Fruit fly (Drosophila melanogaster): ENCODE results near the gene Glg1.

DNA sequence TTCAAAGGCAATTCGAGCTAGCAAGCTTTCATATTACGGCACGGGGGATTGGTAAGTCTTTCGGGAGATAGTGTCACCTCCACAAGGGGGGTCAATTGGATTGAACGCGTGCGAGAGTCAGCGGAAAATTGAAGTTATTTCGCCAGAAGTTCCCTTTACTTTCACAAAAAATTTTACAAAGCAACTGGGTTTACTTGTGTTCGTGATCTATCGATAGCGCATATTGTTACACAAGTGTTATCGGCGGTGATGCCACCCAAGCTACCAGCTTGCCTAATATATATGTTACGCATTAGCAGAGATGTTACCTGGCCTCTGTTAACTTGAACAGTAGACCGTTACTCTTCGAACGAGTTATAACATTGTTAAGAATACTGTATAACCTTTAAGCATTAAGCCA is 47.4 kb upstream of the Glg1 start, which contains the start of gene Wnk:
- TF ChIP-seq EcR (GFP tag; optimal IDR thresholded peaks at IDR 0.05) (no peak), CG14655 (GFP tag; optimal IDR thresholded peaks at IDR 0.05) (no peak), CG9948 (tag; optimal IDR thresholded peaks at IDR 0.05) (no peak), CG12605 (GFP tag; IDR thresholded peaks at IDR 0.05) (no peak)

All from whole organism, pupa.